Worm (Caenorhabditis elegans) whole organism, early embryonic: ENCODE results near the gene ZK105.1.

Source experiments
- ama-1 ChIP-seq: fragments of 150-350 bp; optimal IDR thresholded peaks from 2 replicates; lab custom pipeline; 2014
- ceh-36 ChIP-seq: sonication (generic microtip); optimal IDR thresholded peaks from 2 replicates; lab custom pipeline; 2016; ENCODE audit warnings: missing genetic modification characterization, inconsistent platforms, missing compliant biosample characterization
- ets-7 ChIP-seq: sonication (generic microtip); optimal IDR thresholded peaks from 2 replicates; lab custom pipeline; 2016; ENCODE audit warnings: missing genotype, missing genetic modification characterization, missing compliant biosample characterization
- flt-1 ChIP-seq: fragments of 200-800 bp; sonication (Bioruptor generic); IDR thresholded peaks from 2 replicates; pipeline ENCODE4 v1.3.6; 2022; ENCODE audit warnings: missing genetic modification characterization, missing compliant biosample characterization
- hmg-4 ChIP-seq: fragments of 200-800 bp; sonication (Bioruptor generic); optimal IDR thresholded peaks from 2 replicates; lab custom pipeline; 2018; ENCODE audit warnings: mild to moderate bottlenecking, missing genetic modification characterization, missing compliant biosample characterization
- hnd-1 ChIP-seq: sonication (generic microtip); optimal IDR thresholded peaks from 2 replicates; lab custom pipeline; 2016; ENCODE audit warnings: missing genetic modification characterization, missing compliant biosample characterization
- sea-1 ChIP-seq: fragments of 200-800 bp; sonication (Bioruptor generic); conservative IDR thresholded peaks from 2 replicates; pipeline ENCODE4 v1.3.6; 2022; ENCODE audit warnings: missing genetic modification characterization, missing compliant biosample characterization
- tbx-11 ChIP-seq: fragments of 200-800 bp; sonication (Bioruptor generic); IDR thresholded peaks from 2 replicates; pipeline ENCODE4 v1.3.6; 2022; ENCODE audit warnings: missing genetic modification characterization, missing compliant biosample characterization
- tra-4 ChIP-seq: sonication (generic microtip); optimal IDR thresholded peaks from 2 replicates; lab custom pipeline; 2017; ENCODE audit warnings: missing genetic modification characterization, missing compliant biosample characterization

DNA sequence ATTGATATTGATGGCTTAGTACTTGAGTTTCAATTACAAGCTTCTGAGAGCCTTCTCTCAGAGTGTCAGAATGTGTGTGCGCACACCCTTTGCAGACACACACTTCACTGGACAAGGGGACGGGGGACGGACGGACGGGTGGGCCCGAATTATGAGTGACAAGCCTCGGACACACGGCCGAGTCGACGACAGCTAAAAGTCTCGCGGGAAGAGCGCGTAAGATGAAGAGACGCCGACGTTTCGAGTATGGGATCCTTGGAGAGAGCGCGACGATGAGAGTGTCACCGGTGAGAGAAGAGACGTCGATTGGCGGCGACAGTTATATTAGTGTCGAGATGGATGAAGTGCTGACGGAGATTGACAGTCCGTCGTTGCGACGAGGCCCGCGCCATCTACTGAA lies 32.1 kb downstream of the ZK105.1 start:
- TF ChIP-seq ama-1, result no peak
- TF ChIP-seq tra-4 (tag; lab: Kevin White, UChicago), result no peak
- no peak for TF ChIP-seq ceh-36 (tag; lab: Kevin White, UChicago)
- TF ChIP-seq hmg-4 (GFP tag; lab: Kevin White, UChicago), result peak; percentile 64
- no peak for TF ChIP-seq flt-1 (GFP tag; lab: Robert Waterston, UW)
- TF ChIP-seq ets-7, result no peak
- no peak for TF ChIP-seq tbx-11
- no peak for TF ChIP-seq sea-1
- no peak for TF ChIP-seq hnd-1 (tag; lab: Kevin White, UChicago)
